Worm (Caenorhabditis elegans) whole organism, L4/young adult: ENCODE data around the gene daz-1.

ENCODE experiments used
- W03F9.2 ChIP-seq: fragments of 150-350 bp; optimal IDR thresholded peaks from 2 replicates; lab custom pipeline; 2014; ENCODE audit warnings: missing biosample characterization, missing genetic modification characterization
- dao-5 ChIP-seq: sonication (generic microtip); optimal IDR thresholded peaks from 2 replicates; lab custom pipeline; 2016; ENCODE audit warnings: missing genotype, missing genetic modification characterization, moderate library complexity, missing compliant biosample characterization
- him-1 ChIP-seq: sonication (generic microtip); optimal IDR thresholded peaks from 2 replicates; lab custom pipeline; 2016; ENCODE audit warnings: missing genotype, missing genetic modification reagents, missing genetic modification characterization, missing compliant biosample characterization

DNA sequence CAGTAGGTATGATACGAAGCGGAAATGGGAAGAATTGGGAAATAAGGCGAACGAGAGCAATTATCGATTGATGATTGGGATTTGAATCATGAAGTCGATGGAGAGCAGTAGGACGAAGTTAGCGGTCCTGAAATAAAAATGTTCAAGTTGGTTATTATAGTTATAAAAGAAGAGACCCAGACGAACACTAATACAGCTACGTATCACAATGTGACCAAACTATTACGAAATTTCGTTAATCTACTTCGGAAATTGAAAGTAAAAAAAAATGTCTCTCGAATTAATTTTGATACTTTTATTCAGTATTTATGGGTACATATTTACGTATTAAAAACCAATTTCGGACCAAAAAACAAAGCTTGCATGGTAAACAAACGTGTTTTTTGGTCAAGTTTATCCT, 29.6 kb upstream of the daz-1 start:
- TF ChIP-seq dao-5 (tag; lab: Kevin White, UChicago), result no peak
- TF ChIP-seq him-1 (tag; lab: Kevin White, UChicago), result no peak
- TF ChIP-seq W03F9.2 (tag; lab: Kevin White, UChicago), result no peak
